Fruit fly (Drosophila melanogaster): ENCODE measurements around the gene CG11035.

- TF ChIP-seq CTCF (optimal IDR thresholded peaks at IDR 0.05) (no peak), CG8478 (optimal IDR thresholded peaks at IDR 0.05) (no peak)
These were observed at the start of gene CG11035, which contains the start of gene unc-45 for dm6 chr3R:8032923-8033478.
